Worm (Caenorhabditis elegans): Measurements from ENCODE around the gene C14A6.7.

The C14A6.7 gene

ce11 chrV:18134378-18134777 is 33.8 kb downstream of the C14A6.7 start, which contains the start of gene Y37H2A.7:
Y37H2A.7 (minus strand) TSS chrV:18134478.
- no peak for TF ChIP-seq lin-39 (tag; optimal IDR thresholded peaks at IDR 0.05)
- TF ChIP-seq nhr-76 (tag; optimal IDR thresholded peaks at IDR 0.05): no peak
- TF ChIP-seq lin-15B (tag; optimal IDR thresholded peaks at IDR 0.05): no peak
- no peak for TF ChIP-seq aly-2 (tag; optimal IDR thresholded peaks at IDR 0.05)
- TF ChIP-seq nhr-67 (tag; optimal IDR thresholded peaks at IDR 0.05): no peak
- no peak for TF ChIP-seq unc-39 (tag; optimal IDR thresholded peaks at IDR 0.05)
- TF ChIP-seq hmg-11 (tag; optimal IDR thresholded peaks at IDR 0.05): no peak
- no peak for TF ChIP-seq daf-12 (tag; optimal IDR thresholded peaks at IDR 0.05)
- TF ChIP-seq ceh-9 (tag; optimal IDR thresholded peaks at IDR 0.05): no peak
- TF ChIP-seq ceh-28 (tag; optimal IDR thresholded peaks at IDR 0.05): no peak
- no peak for TF ChIP-seq tbx-2 (tag; optimal IDR thresholded peaks at IDR 0.05)
- TF ChIP-seq mml-1 (tag; optimal IDR thresholded peaks at IDR 0.05): no peak
- no peak for TF ChIP-seq ama-1 (optimal IDR thresholded peaks at IDR 0.05)
- TF ChIP-seq fos-1 (tag; optimal IDR thresholded peaks at IDR 0.05): no peak
- no peak for TF ChIP-seq nhr-11 (tag; optimal IDR thresholded peaks at IDR 0.05)

ce11 chrV:18133177-18133576 is 35.0 kb downstream of the C14A6.7 start, which contains the start of gene Y37H2A.18:
Y37H2A.18 (minus strand) TSS chrV:18133277.
- no peak for TF ChIP-seq fkh-10 (GFP tag; optimal IDR thresholded peaks at IDR 0.05)
- TF ChIP-seq lin-15B (tag; optimal IDR thresholded peaks at IDR 0.05): no peak
- no peak for TF ChIP-seq nhr-28 (tag; optimal IDR thresholded peaks at IDR 0.05)
- no peak for TF ChIP-seq pqm-1 (tag; optimal IDR thresholded peaks at IDR 0.05)
- TF ChIP-seq lsy-12 (tag; optimal IDR thresholded peaks at IDR 0.05): no peak
- TF ChIP-seq tbx-2 (tag; optimal IDR thresholded peaks at IDR 0.05): no peak
- no peak for TF ChIP-seq nhr-77 (tag; optimal IDR thresholded peaks at IDR 0.05)
- TF ChIP-seq mml-1 (tag; optimal IDR thresholded peaks at IDR 0.05): no peak
- no peak for TF ChIP-seq nhr-25 (tag; optimal IDR thresholded peaks at IDR 0.05)

DNA sequence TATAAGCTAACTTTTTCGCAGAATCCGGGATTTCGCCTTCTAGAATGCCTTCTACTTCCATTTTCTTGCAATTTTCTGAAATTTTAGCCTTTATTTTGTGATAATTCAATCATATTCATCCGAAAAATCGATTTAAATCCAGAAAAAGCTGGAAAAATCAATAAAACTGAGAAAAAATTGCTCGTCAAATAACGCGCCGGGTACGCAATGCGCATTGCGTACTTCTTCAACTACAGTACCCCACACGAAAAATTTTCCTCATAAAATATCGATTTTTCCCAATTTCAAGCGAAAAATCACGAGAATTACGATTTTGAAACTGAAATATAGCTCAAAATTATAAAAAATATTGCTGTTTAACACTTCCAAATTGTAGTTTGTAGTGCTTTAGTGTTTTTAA is 37.1 kb downstream of the C14A6.7 start, which contains the start of gene Y37H2A.12:
Gene Y37H2A.12 (minus strand): TSS at position 81 of the 400 bp plus-strand sequence.
- TF ChIP-seq jun-1 (tag; optimal IDR thresholded peaks at IDR 0.05) (no peak), lsy-12 (tag; optimal IDR thresholded peaks at IDR 0.05) (no peak), ceh-28 (tag; optimal IDR thresholded peaks at IDR 0.05) (peak; percentile 6)

- TF ChIP-seq ceh-28 (tag; optimal IDR thresholded peaks at IDR 0.05): peak; percentile 82
Observed at ce11 chrV:18129663-18130272, 38.4 kb downstream of the C14A6.7 start.

DNA sequence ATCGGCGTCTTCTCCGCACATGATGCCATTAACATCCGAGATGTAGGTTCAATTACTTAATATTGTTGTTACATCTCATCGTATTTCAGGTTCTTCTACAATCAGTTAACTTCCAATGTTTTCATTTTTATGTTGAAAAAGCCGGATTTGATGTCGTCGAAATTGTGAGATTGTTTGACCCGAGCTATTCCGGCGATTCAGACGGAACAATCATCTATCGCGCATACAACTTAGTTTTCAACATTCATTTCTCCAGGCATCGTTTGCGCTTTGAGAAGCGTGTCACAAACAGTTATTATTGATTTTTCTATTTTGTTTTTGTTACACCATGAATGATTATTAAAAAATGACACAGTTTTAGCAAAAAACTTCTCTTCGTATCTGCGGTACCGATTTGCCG is 39.6 kb downstream of the C14A6.7 start:
- TF ChIP-seq nhr-237 (tag; optimal IDR thresholded peaks at IDR 0.05) (no peak), snpc-4 (tag; optimal IDR thresholded peaks at IDR 0.05) (no peak), nfya-1 (tag; optimal IDR thresholded peaks at IDR 0.05; ENCODE audit: insufficient read depth) (no peak), unc-62 (GFP tag; optimal IDR thresholded peaks at IDR 0.05) (no peak), ama-1 (optimal IDR thresholded peaks at IDR 0.05) (no peak), R02D3.7 (tag; optimal IDR thresholded peaks at IDR 0.05) (no peak), fkh-2 (tag; optimal IDR thresholded peaks at IDR 0.05) (no peak), pqm-1 (tag; optimal IDR thresholded peaks at IDR 0.05) (no peak), aly-2 (tag; optimal IDR thresholded peaks at IDR 0.05) (no peak), ceh-28 (tag; optimal IDR thresholded peaks at IDR 0.05) (no peak), nhr-12 (tag; optimal IDR thresholded peaks at IDR 0.05) (no peak), nhr-11 (tag; optimal IDR thresholded peaks at IDR 0.05) (no peak), fkh-10 (GFP tag; optimal IDR thresholded peaks at IDR 0.05) (no peak), egl-5 (tag; optimal IDR thresholded peaks at IDR 0.05) (no peak), skn-1 (tag; optimal IDR thresholded peaks at IDR 0.05) (no peak), elt-3 (tag; optimal IDR thresholded peaks at IDR 0.05) (no peak)

DNA sequence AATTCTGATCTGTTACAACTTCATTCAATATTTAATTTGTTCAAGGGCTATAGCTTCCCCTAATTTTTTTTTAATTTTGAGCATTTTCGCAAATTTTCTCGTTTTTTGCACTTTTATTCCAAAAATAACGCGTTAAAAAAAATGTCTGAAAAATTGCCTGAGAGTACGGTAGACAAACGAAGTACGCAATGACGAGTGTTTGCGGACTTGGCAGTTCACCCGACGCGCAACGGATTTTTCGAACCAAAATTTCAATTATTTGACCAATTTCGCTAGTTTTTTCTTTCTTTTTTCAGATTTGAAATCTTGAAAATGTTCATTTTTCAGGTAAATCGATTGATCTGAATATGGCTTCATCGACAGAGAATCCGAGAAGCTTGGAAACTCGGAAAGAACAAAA is 41.0 kb downstream of the C14A6.7 start, which contains the start of gene fbxa-211:
Gene fbxa-211 (plus strand): TSS at position 328 of the 400 bp plus-strand sequence.
- TF ChIP-seq ceh-16 (tag; optimal IDR thresholded peaks at IDR 0.05) (no peak), ceh-28 (tag; optimal IDR thresholded peaks at IDR 0.05) (no peak), pqm-1 (tag; optimal IDR thresholded peaks at IDR 0.05) (no peak), mdl-1 (tag; optimal IDR thresholded peaks at IDR 0.05) (no peak), eor-1 (tag; optimal IDR thresholded peaks at IDR 0.05) (no peak), ZK546.5 (tag; optimal IDR thresholded peaks at IDR 0.05) (no peak), fkh-2 (tag; optimal IDR thresholded peaks at IDR 0.05) (no peak), unc-62 (GFP tag; optimal IDR thresholded peaks at IDR 0.05) (no peak), tbx-2 (tag; optimal IDR thresholded peaks at IDR 0.05) (no peak), pha-4 (tag; optimal IDR thresholded peaks at IDR 0.05) (no peak), snpc-4 (tag; optimal IDR thresholded peaks at IDR 0.05) (no peak), nhr-12 (tag; optimal IDR thresholded peaks at IDR 0.05) (no peak), nhr-25 (tag; optimal IDR thresholded peaks at IDR 0.05) (no peak), ztf-11 (tag; optimal IDR thresholded peaks at IDR 0.05) (no peak), lsy-12 (tag; optimal IDR thresholded peaks at IDR 0.05) (no peak), nhr-77 (tag; optimal IDR thresholded peaks at IDR 0.05) (no peak), egl-5 (tag; optimal IDR thresholded peaks at IDR 0.05) (no peak)
